Worm (Caenorhabditis elegans): ENCODE measurements around the gene str-68.

- TF ChIP-seq nfya-1 (tag; optimal IDR thresholded peaks at IDR 0.05) (no peak), ama-1 (optimal IDR thresholded peaks at IDR 0.05) (no peak), F13H6.1 (tag; optimal IDR thresholded peaks at IDR 0.05) (no peak), nhr-11 (tag; optimal IDR thresholded peaks at IDR 0.05) (no peak), dmd-4 (tag; optimal IDR thresholded peaks at IDR 0.05; ENCODE audit: borderline replicate concordance) (no peak), Y22D7AL.16 (tag; optimal IDR thresholded peaks at IDR 0.05) (no peak), fkh-6 (tag; optimal IDR thresholded peaks at IDR 0.05) (no peak), ceh-22 (tag; optimal IDR thresholded peaks at IDR 0.05) (no peak), ceh-18 (tag; optimal IDR thresholded peaks at IDR 0.05) (no peak), madf-2 (tag; optimal IDR thresholded peaks at IDR 0.05) (no peak), tbx-2 (tag; optimal IDR thresholded peaks at IDR 0.05) (no peak), nhr-232 (tag; optimal IDR thresholded peaks at IDR 0.05) (no peak), pag-3 (tag; optimal IDR thresholded peaks at IDR 0.05; ENCODE audit: borderline replicate concordance) (no peak)
Measured at ce11 chrV:3132116-3132515, 24.8 kb upstream of the str-68 start.

Data from whole organism, late embryonic.